Fruit fly (Drosophila melanogaster) whole organism, prepupa: ENCODE measurements around the gene RpL6.

ENCODE experiments used
- Ets96B ChIP-seq: fragments of 200-800 bp; optimal IDR thresholded peaks from 2 replicates; lab custom pipeline; 2019; ENCODE audit warnings: missing biosample characterization, mild to moderate bottlenecking, missing genetic modification characterization, moderate library complexity
- spab ChIP-seq: fragments of 200-800 bp; sonication (Bioruptor generic); optimal IDR thresholded peaks from 2 replicates; lab custom pipeline; 2017; ENCODE audit warnings: missing biosample characterization, mild to moderate bottlenecking, missing genetic modification characterization, missing genetic modification reagents
- vri ChIP-seq: fragments of 200-800 bp; sonication (Bioruptor generic); optimal IDR thresholded peaks from 3 replicates; lab custom pipeline; 2016; ENCODE audit warnings: missing biosample characterization, mild to moderate bottlenecking, missing genetic modification characterization

DNA sequence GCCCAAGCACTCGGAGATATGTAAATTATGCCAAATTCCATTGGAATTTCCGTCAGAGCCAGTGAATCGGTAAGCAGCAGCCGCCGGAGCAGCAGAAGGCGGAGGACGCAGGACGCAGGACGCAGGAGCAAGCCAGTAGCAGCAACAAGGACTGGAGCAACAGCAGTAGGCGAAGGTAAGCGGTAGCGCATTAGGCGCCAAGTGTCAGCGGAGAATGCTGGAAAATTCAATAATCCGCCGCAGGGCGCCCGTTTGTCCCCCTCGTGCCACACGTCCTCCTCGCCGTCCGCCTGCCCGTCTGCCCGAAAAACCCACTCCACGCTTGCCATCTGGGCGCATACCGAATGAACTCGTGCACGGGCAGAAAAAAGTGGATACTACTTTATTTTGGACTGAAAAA is 26.6 kb upstream of the RpL6 start:
- TF ChIP-seq vri (GFP tag; lab: Kevin White, UChicago) (no peak), spab (no peak), Ets96B (tag; lab: Kevin White, UChicago) (no peak)
